Fruit fly (Drosophila melanogaster) whole organism, embryonic: ENCODE results near the gene CG32267.
A peak's percentile ranks its signal among the peaks of the same experiment; 100 is the strongest.

Source experiments
- CG10274 ChIP-seq: fragments of 200-800 bp; sonication (Bioruptor generic); optimal IDR thresholded peaks from 3 replicates; lab custom pipeline; 2017; ENCODE audit warnings: missing biosample characterization, mild to moderate bottlenecking, missing genetic modification characterization
- CG10462 ChIP-seq: fragments of 200-800 bp; sonication (Bioruptor generic); optimal IDR thresholded peaks from 2 replicates; lab custom pipeline; 2016; ENCODE audit warnings: missing biosample characterization, missing genetic modification characterization
- CG10543 ChIP-seq: fragments of 200-800 bp; sonication (Bioruptor generic); optimal IDR thresholded peaks from 3 replicates; lab custom pipeline; 2017; ENCODE audit warnings: missing biosample characterization, mild to moderate bottlenecking, missing genetic modification characterization, moderate library complexity
- CG10654 ChIP-seq: fragments of 200-800 bp; sonication (Bioruptor generic); optimal IDR thresholded peaks from 2 replicates; lab custom pipeline; 2016; ENCODE audit warnings: missing biosample characterization, missing genetic modification characterization
- CG11456 ChIP-seq: fragments of 200-800 bp; sonication (Bioruptor generic); IDR thresholded peaks from 3 replicates; pipeline ENCODE4 v1.3.6; 2022; ENCODE audit warnings: missing biosample characterization, missing genetic modification characterization
- CG1832 ChIP-seq: fragments of 200-800 bp; sonication (Bioruptor generic); optimal IDR thresholded peaks from 2 replicates; lab custom pipeline; 2017; ENCODE audit warnings: missing biosample characterization, mild to moderate bottlenecking, missing genetic modification characterization, inconsistent platforms
- CG31388 ChIP-seq: fragments of 200-800 bp; sonication (Bioruptor generic); optimal IDR thresholded peaks from 2 replicates; lab custom pipeline; 2016; ENCODE audit warnings: missing biosample characterization, missing genetic modification characterization
- CG34422 ChIP-seq: fragments of 200-800 bp; sonication (Bioruptor generic); IDR thresholded peaks from 3 replicates; pipeline ENCODE4 v1.3.6; 2022; ENCODE audit warnings: missing biosample characterization, missing genetic modification characterization
- CG3726 ChIP-seq: fragments of 200-800 bp; sonication (Bioruptor generic); IDR thresholded peaks from 3 replicates; pipeline ENCODE4, ENCODE4 v1.3.6; 2022; ENCODE audit warnings: missing biosample characterization, missing genetic modification characterization
- CG3838 ChIP-seq: fragments of 200-800 bp; sonication (Bioruptor generic); optimal IDR thresholded peaks from 3 replicates; lab custom pipeline; 2016; ENCODE audit warnings: missing biosample characterization, missing genetic modification characterization
- CG3995 ChIP-seq: fragments of 200-800 bp; sonication (Bioruptor generic); optimal IDR thresholded peaks from 3 replicates; lab custom pipeline; 2016; ENCODE audit warnings: missing biosample characterization, missing genetic modification characterization
- CG42726 ChIP-seq: fragments of 200-800 bp; sonication (Bioruptor generic); IDR thresholded peaks from 2 replicates; pipeline ENCODE4 v1.3.6; 2022; ENCODE audit warnings: missing biosample characterization, missing genetic modification characterization; ENCODE audit not compliant: partially characterized antibody
- CG4404 ChIP-seq: fragments of 200-800 bp; sonication (Bioruptor generic); IDR thresholded peaks from 2 replicates; pipeline ENCODE4 v1.3.6; 2022; ENCODE audit warnings: missing biosample characterization, missing genetic modification characterization
- CG4617 ChIP-seq: fragments of 200-800 bp; sonication (Bioruptor generic); optimal IDR thresholded peaks from 3 replicates; lab custom pipeline; 2016; ENCODE audit warnings: missing biosample characterization, missing genetic modification characterization, borderline replicate concordance
- CG6683 ChIP-seq: fragments of 200-800 bp; sonication (Bioruptor generic); optimal IDR thresholded peaks from 2 replicates; lab custom pipeline; 2017; ENCODE audit warnings: missing biosample characterization, mild to moderate bottlenecking, missing genetic modification characterization, missing genetic modification reagents
- CG6765 ChIP-seq: fragments of 200-800 bp; sonication (Bioruptor generic); optimal IDR thresholded peaks from 3 replicates; lab custom pipeline; 2017; ENCODE audit warnings: missing biosample characterization, mild to moderate bottlenecking, missing genetic modification characterization
- CG8359 ChIP-seq: fragments of 200-800 bp; sonication (Bioruptor generic); optimal IDR thresholded peaks from 2 replicates; lab custom pipeline; 2017; ENCODE audit warnings: missing biosample characterization, mild to moderate bottlenecking, missing genetic modification characterization, borderline replicate concordance
- CG9817 ChIP-seq: fragments of 200-800 bp; sonication (Bioruptor generic); optimal IDR thresholded peaks from 2 replicates; lab custom pipeline; 2018; ENCODE audit warnings: missing biosample characterization, mild to moderate bottlenecking, missing genetic modification characterization, moderate library complexity
- Chrac-16 ChIP-seq: fragments of 200-800 bp; sonication (Bioruptor generic); optimal IDR thresholded peaks from 3 replicates; lab custom pipeline; 2016; ENCODE audit warnings: missing biosample characterization, missing genetic modification characterization
- Dfd ChIP-seq, 2 experiments: fragments of >200 bp; optimal IDR thresholded peaks; 2 replicates each; lab custom pipeline; 2017; ENCODE audit warnings: missing biosample characterization in 2 of 2, missing genetic modification characterization in 2 of 2
- Dll ChIP-seq: fragments of 200-800 bp; sonication (Bioruptor generic); IDR thresholded peaks from 4 replicates; pipeline ENCODE4 v1.3.6; 2022; ENCODE audit warnings: missing biosample characterization, missing genetic modification characterization; ENCODE audit not compliant: partially characterized antibody
- Doc2 ChIP-seq: fragments of 200-800 bp; sonication (Bioruptor generic); IDR thresholded peaks from 2 replicates; pipeline ENCODE4 v1.3.6; 2022; ENCODE audit warnings: missing biosample characterization, missing genetic modification characterization
- Elba2 ChIP-seq: fragments of 200-800 bp; sonication (Bioruptor generic); optimal IDR thresholded peaks from 3 replicates; lab custom pipeline; 2016; ENCODE audit warnings: missing biosample characterization, missing genetic modification characterization
- Fer2 ChIP-seq: fragments of 200-800 bp; sonication (Bioruptor generic); optimal IDR thresholded peaks from 2 replicates; lab custom pipeline; 2018; ENCODE audit warnings: missing biosample characterization, mild to moderate bottlenecking, missing genetic modification characterization, moderate library complexity
- Hr78 ChIP-seq, 2 experiments: fragments of 200-800 bp in 1 of 2; fragments of >200 bp in 1 of 2; sonication (Bioruptor generic) in 1 of 2; optimal IDR thresholded peaks; 2 replicates each; lab custom pipeline; 2017 to 2019; ENCODE audit warnings: missing biosample characterization in 2 of 2, missing genetic modification characterization in 2 of 2, mild to moderate bottlenecking in 1 of 2, moderate library complexity in 1 of 2
- Med ChIP-seq: fragments of 200-800 bp; sonication (Bioruptor generic); peaks from one replicate; lab custom pipeline; 2016; ENCODE audit warnings: missing biosample characterization, missing genetic modification characterization, mild to moderate bottlenecking, inconsistent platforms, moderate library complexity
- NC2α ChIP-seq: fragments of 200-800 bp; sonication (Bioruptor generic); optimal IDR thresholded peaks from 2 replicates; lab custom pipeline; 2016; ENCODE audit warnings: missing biosample characterization, missing genetic modification characterization
- NfI ChIP-seq: fragments of 200-800 bp; sonication (Bioruptor generic); optimal IDR thresholded peaks from 3 replicates; lab custom pipeline; 2018; ENCODE audit warnings: missing biosample characterization, mild to moderate bottlenecking, missing genetic modification characterization, moderate library complexity
- Oli ChIP-seq: fragments of 200-800 bp; sonication (Bioruptor generic); optimal IDR thresholded peaks from 2 replicates; lab custom pipeline; 2018; ENCODE audit warnings: missing biosample characterization, mild to moderate bottlenecking, missing genetic modification characterization, moderate library complexity
- Sin3A ChIP-seq: fragments of >200 bp; optimal IDR thresholded peaks from 2 replicates; lab custom pipeline; 2018
- Stat92E ChIP-seq, 3 experiments: fragments of >200 bp in 2 of 3; fragments of 200-800 bp in 1 of 3; sonication (Bioruptor generic) in 1 of 3; optimal IDR thresholded peaks; 2 replicates each; lab custom pipeline; 2017 to 2019; ENCODE audit warnings: missing biosample characterization in 3 of 3, missing genetic modification characterization in 3 of 3, mild to moderate bottlenecking in 1 of 3, moderate library complexity in 1 of 3
- bcd ChIP-seq: fragments of 200-800 bp; sonication (Bioruptor generic); optimal IDR thresholded peaks from 2 replicates; lab custom pipeline; 2017; ENCODE audit warnings: missing biosample characterization, mild to moderate bottlenecking, missing genetic modification characterization
- chinmo ChIP-seq: fragments of 200-800 bp; sonication (Bioruptor generic); IDR thresholded peaks from 4 replicates; pipeline ENCODE4 v1.3.6; 2022; ENCODE audit warnings: missing biosample characterization, missing genetic modification characterization; ENCODE audit not compliant: partially characterized antibody
- disco-r ChIP-seq: fragments of 200-800 bp; sonication (Bioruptor generic); optimal IDR thresholded peaks from 2 replicates; lab custom pipeline; 2016; ENCODE audit warnings: missing biosample characterization, missing genetic modification characterization
- gfzf ChIP-seq: fragments of 200-800 bp; sonication (Bioruptor generic); optimal IDR thresholded peaks from 2 replicates; lab custom pipeline; 2016; ENCODE audit warnings: missing biosample characterization, mild to moderate bottlenecking, missing genetic modification characterization, moderate library complexity
- grn ChIP-seq: fragments of 200-800 bp; sonication (Bioruptor generic); optimal IDR thresholded peaks from 3 replicates; lab custom pipeline; 2017; ENCODE audit warnings: missing biosample characterization, missing genetic modification characterization
- gsb-n ChIP-seq: fragments of 200-800 bp; sonication (Bioruptor generic); optimal IDR thresholded peaks from 3 replicates; lab custom pipeline; 2018; ENCODE audit warnings: missing biosample characterization, mild to moderate bottlenecking, missing genetic modification characterization
- knrl ChIP-seq: fragments of 200-800 bp; sonication (Bioruptor generic); IDR thresholded peaks from 3 replicates; pipeline ENCODE4 v1.3.6; 2022; ENCODE audit warnings: missing biosample characterization, missing genetic modification characterization; ENCODE audit not compliant: partially characterized antibody
- nau ChIP-seq: fragments of 200-800 bp; sonication (Bioruptor generic); optimal IDR thresholded peaks from 3 replicates; lab custom pipeline; 2017; ENCODE audit warnings: missing biosample characterization, mild to moderate bottlenecking, missing genetic modification characterization, missing genetic modification reagents
- onecut ChIP-seq: fragments of 200-800 bp; sonication (Bioruptor generic); IDR thresholded peaks from 2 replicates; pipeline ENCODE4 v1.3.6; 2022; ENCODE audit warnings: missing biosample characterization, missing genetic modification characterization
- pita ChIP-seq: fragments of 200-800 bp; sonication (Bioruptor generic); optimal IDR thresholded peaks from 2 replicates; lab custom pipeline; 2017; ENCODE audit warnings: missing biosample characterization, mild to moderate bottlenecking, missing genetic modification characterization
- scrt ChIP-seq: fragments of 200-800 bp; sonication (Bioruptor generic); optimal IDR thresholded peaks from 2 replicates; lab custom pipeline; 2018; ENCODE audit warnings: missing biosample characterization, mild to moderate bottlenecking, missing genetic modification characterization, moderate library complexity
- sd ChIP-seq: fragments of 200-800 bp; sonication (Bioruptor generic); optimal IDR thresholded peaks from 3 replicates; lab custom pipeline; 2018; ENCODE audit warnings: missing biosample characterization, mild to moderate bottlenecking, missing genetic modification characterization, moderate library complexity
- sens ChIP-seq: fragments of 200-800 bp; sonication (Bioruptor generic); peaks from one replicate; lab custom pipeline; 2016; ENCODE audit warnings: missing biosample characterization, missing genetic modification characterization
- sr ChIP-seq: fragments of 200-800 bp; sonication (Bioruptor generic); IDR thresholded peaks from 3 replicates; pipeline ENCODE4 v1.3.6; 2022; ENCODE audit warnings: missing biosample characterization, missing genetic modification characterization

Gene CG32267

dm6 chr3L:3447948-3448526, 23.9 kb downstream of the CG32267 start (continued):
- no peak for TF ChIP-seq pita (GFP tag; lab: Kevin White, UChicago)
- TF ChIP-seq gfzf (GFP tag; lab: Kevin White, UChicago): no peak
- no peak for TF ChIP-seq CG10274
- TF ChIP-seq disco-r: no peak
- no peak for TF ChIP-seq CG1832 (GFP tag; lab: Kevin White, UChicago)
- TF ChIP-seq NC2α: no peak
- TF ChIP-seq CG31388: no peak
- no peak for TF ChIP-seq CG9817 (tag; lab: Kevin White, UChicago)
- TF ChIP-seq scrt (GFP tag; lab: Kevin White, UChicago): no peak
- no peak for TF ChIP-seq Dfd (GFP tag; optimal IDR thresholded peaks at IDR 0.05; lab: Kevin White, UChicago)
- TF ChIP-seq grn (GFP tag; lab: Kevin White, UChicago): peak; percentile 38
- TF ChIP-seq Elba2 (GFP tag; lab: Kevin White, UChicago): no peak
- no peak for TF ChIP-seq CG8359 (GFP tag; lab: Kevin White, UChicago)
- no peak for TF ChIP-seq CG3726
- TF ChIP-seq CG4617 (GFP tag; lab: Kevin White, UChicago): no peak
- TF ChIP-seq bcd (GFP tag; lab: Kevin White, UChicago): no peak
- TF ChIP-seq nau: no peak
- peak; percentile 2 for TF ChIP-seq CG10543 (GFP tag; lab: Kevin White, UChicago)
- TF ChIP-seq CG3838 (GFP tag; lab: Kevin White, UChicago): no peak
- TF ChIP-seq sens: peak; percentile 11
- no peak for TF ChIP-seq CG6683 (GFP tag; lab: Kevin White, UChicago)
- TF ChIP-seq NfI (GFP tag; lab: Kevin White, UChicago): no peak
- TF ChIP-seq sd (tag; lab: Kevin White, UChicago): peak; percentile 50
- TF ChIP-seq gsb-n (tag; lab: Kevin White, UChicago): no peak
- TF ChIP-seq sr (GFP tag; lab: Robert Waterston, UW): peak; percentile 39; the same call in 1 of the 3 replicates
- TF ChIP-seq CG6765 (GFP tag; lab: Kevin White, UChicago): no peak
- peak in 1 of 2 experiments; percentile 54 for TF ChIP-seq Hr78 (GFP tag; optimal IDR thresholded peaks at IDR 0.05; lab: Kevin White, UChicago)
- no peak for TF ChIP-seq CG11456
- TF ChIP-seq CG4404: no peak
- no peak for TF ChIP-seq CG42726 (GFP tag; lab: Robert Waterston, UW)
- no peak for TF ChIP-seq Dll (GFP tag; lab: Robert Waterston, UW)
- no peak for TF ChIP-seq onecut (GFP tag; lab: Robert Waterston, UW)
- no peak for TF ChIP-seq Sin3A
- no peak for TF ChIP-seq CG10654 (GFP tag; lab: Kevin White, UChicago)
- peak in 1 of 3 experiments; percentile 85 for TF ChIP-seq Stat92E (GFP tag; optimal IDR thresholded peaks at IDR 0.05; lab: Kevin White, UChicago)
- no peak for TF ChIP-seq Doc2 (GFP tag; lab: Robert Waterston, UW)
- TF ChIP-seq Oli (tag; lab: Kevin White, UChicago): no peak
- TF ChIP-seq Chrac-16 (GFP tag; lab: Kevin White, UChicago): no peak
- no peak for TF ChIP-seq CG10462 (GFP tag; lab: Kevin White, UChicago)
- TF ChIP-seq CG34422 (GFP tag; lab: Robert Waterston, UW): no peak
- no peak for TF ChIP-seq CG3995 (GFP tag; lab: Kevin White, UChicago)
- peak; percentile 63; the same call in 1 of the 4 replicates for TF ChIP-seq chinmo (GFP tag; lab: Robert Waterston, UW)
- peak; percentile 67 for TF ChIP-seq Med (GFP tag; lab: Kevin White, UChicago)
- no peak for TF ChIP-seq Fer2
- no peak for TF ChIP-seq knrl (GFP tag; lab: Robert Waterston, UW)
